Worm (Caenorhabditis elegans) whole organism, L4/young adult: ENCODE data around the gene lin-25.

Experiments used
- W03F9.2 ChIP-seq: fragments of 150-350 bp; optimal IDR thresholded peaks from 2 replicates; lab custom pipeline; 2014; ENCODE audit warnings: missing biosample characterization, missing genetic modification characterization
- dao-5 ChIP-seq: sonication (generic microtip); optimal IDR thresholded peaks from 2 replicates; lab custom pipeline; 2016; ENCODE audit warnings: missing genotype, missing genetic modification characterization, moderate library complexity, missing compliant biosample characterization
- him-1 ChIP-seq: sonication (generic microtip); optimal IDR thresholded peaks from 2 replicates; lab custom pipeline; 2016; ENCODE audit warnings: missing genotype, missing genetic modification reagents, missing genetic modification characterization, missing compliant biosample characterization

DNA sequence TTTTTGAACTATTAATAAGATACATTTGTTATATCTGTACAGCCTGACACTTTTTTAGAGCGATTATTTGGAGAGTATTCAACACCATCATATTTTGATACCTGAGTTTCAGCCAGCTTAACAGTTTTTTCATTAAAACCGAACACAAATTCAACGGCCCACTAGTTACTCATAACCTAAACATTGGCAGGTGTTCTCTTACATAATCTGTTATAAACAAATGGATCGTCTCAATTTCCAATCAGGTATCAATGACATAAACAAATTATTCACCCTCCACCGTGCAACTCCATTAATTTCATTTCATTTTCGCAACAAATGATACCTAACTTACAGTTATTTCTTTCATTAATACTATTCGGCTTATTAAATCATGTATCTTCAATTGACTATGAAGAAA is 38.7 kb upstream of the lin-25 start, which contains the start of gene cubn-1:
- TF ChIP-seq him-1 (tag; lab: Kevin White, UChicago): no peak
- TF ChIP-seq W03F9.2 (tag; lab: Kevin White, UChicago): no peak
- no peak for TF ChIP-seq dao-5 (tag; lab: Kevin White, UChicago)
